Fruit fly (Drosophila melanogaster) whole organism, wandering third instar larva: ENCODE measurements around the gene CG1317.

Source experiments
- Abd-B ChIP-seq: fragments of >200 bp; optimal IDR thresholded peaks from 2 replicates; lab custom pipeline; 2017; ENCODE audit warnings: missing biosample characterization, missing genetic modification characterization
- CG32264 ChIP-seq: fragments of 200-800 bp; sonication (Bioruptor generic); optimal IDR thresholded peaks from 2 replicates; lab custom pipeline; 2016; ENCODE audit warnings: missing biosample characterization, missing genetic modification characterization
- CG9705 ChIP-seq: fragments of 200-800 bp; sonication (Bioruptor generic); optimal IDR thresholded peaks from 2 replicates; lab custom pipeline; 2018; ENCODE audit warnings: missing biosample characterization, mild to moderate bottlenecking, missing genetic modification characterization
- Dfd ChIP-seq: fragments of >200 bp; optimal IDR thresholded peaks from 2 replicates; lab custom pipeline; 2017; ENCODE audit warnings: missing biosample characterization, missing genetic modification characterization
- Dif ChIP-seq: fragments of 200-275, 200-300 bp; sonication (Bioruptor generic); optimal IDR thresholded peaks from 2 replicates; lab custom pipeline; 2018; ENCODE audit warnings: missing biosample characterization, missing genetic modification characterization; ENCODE audit not compliant: partially characterized antibody
- GATAd ChIP-seq: sonication (Bioruptor generic); optimal IDR thresholded peaks from 2 replicates; lab custom pipeline; 2016; ENCODE audit warnings: missing biosample characterization, missing genetic modification characterization
- HLH106 ChIP-seq: fragments of 200-800 bp; optimal IDR thresholded peaks from 3 replicates; lab custom pipeline; 2019; ENCODE audit warnings: missing biosample characterization, mild to moderate bottlenecking, missing genetic modification characterization, moderate library complexity
- Hnf4 ChIP-seq: fragments of 200-800 bp; sonication (Bioruptor generic); optimal IDR thresholded peaks from 2 replicates; lab custom pipeline; 2016; ENCODE audit warnings: missing biosample characterization, mild to moderate bottlenecking, missing genetic modification characterization
- Jra ChIP-seq: sonication (Bioruptor generic); optimal IDR thresholded peaks from 2 replicates; lab custom pipeline; 2016; ENCODE audit warnings: missing biosample characterization, missing genetic modification characterization
- Myc ChIP-seq: fragments of >200 bp; optimal IDR thresholded peaks from 2 replicates; lab custom pipeline; 2017
- OdsH ChIP-seq: fragments of 200-800 bp; sonication (Bioruptor generic); optimal IDR thresholded peaks from 2 replicates; lab custom pipeline; 2016; ENCODE audit warnings: missing biosample characterization, mild to moderate bottlenecking, missing genetic modification characterization
- Rel ChIP-seq, 2 experiments: fragments of 200-800 bp; sonication (Bioruptor generic) in 1 of 2; optimal IDR thresholded peaks; 2 replicates in 1 of 2; 3 replicates in 1 of 2; lab custom pipeline; 2016 to 2019; ENCODE audit warnings: mild to moderate bottlenecking in 2 of 2, missing biosample characterization in 2 of 2, missing genetic modification characterization in 2 of 2, moderate library complexity in 1 of 2
- Vsx2 ChIP-seq: fragments of 200-300, 225-300 bp; sonication (Bioruptor generic); optimal IDR thresholded peaks from 2 replicates; lab custom pipeline; 2018; ENCODE audit warnings: missing biosample characterization, missing genetic modification characterization; ENCODE audit not compliant: partially characterized antibody
- br ChIP-seq: fragments of 200-800 bp; sonication (Bioruptor generic); optimal IDR thresholded peaks from 2 replicates; lab custom pipeline; 2016; ENCODE audit warnings: missing biosample characterization, missing genetic modification characterization
- brk ChIP-seq: fragments of 200-800 bp; sonication (Bioruptor generic); optimal IDR thresholded peaks from 2 replicates; lab custom pipeline; 2016; ENCODE audit warnings: missing biosample characterization, mild to moderate bottlenecking, missing genetic modification characterization
- dl ChIP-seq, 2 experiments: fragments of 175-275, 200-275 bp in 1 of 2; fragments of 200-275 bp in 1 of 2; sonication (Bioruptor generic); optimal IDR thresholded peaks; lab custom pipeline; 2018; ENCODE audit warnings: mild to moderate bottlenecking in 2 of 2, missing biosample characterization in 2 of 2, missing genetic modification characterization in 2 of 2, moderate library complexity in 2 of 2; ENCODE audit not compliant: partially characterized antibody in 2 of 2, insufficient read depth in 1 of 2
- dmrt93B ChIP-seq: fragments of 200-800 bp; sonication (Bioruptor generic); optimal IDR thresholded peaks from 2 replicates; lab custom pipeline; 2018; ENCODE audit warnings: missing biosample characterization, mild to moderate bottlenecking, missing genetic modification characterization
- dsf ChIP-seq: sonication (Bioruptor generic); optimal IDR thresholded peaks from 2 replicates; lab custom pipeline; 2016; ENCODE audit warnings: missing biosample characterization, missing genetic modification characterization, borderline replicate concordance
- ey ChIP-seq: fragments of 200-800 bp; sonication (Bioruptor generic); optimal IDR thresholded peaks from 2 replicates; lab custom pipeline; 2016; ENCODE audit warnings: missing biosample characterization, missing genetic modification characterization
- foxo ChIP-seq, 2 experiments: fragments of 200-800 bp; sonication (Bioruptor generic); optimal IDR thresholded peaks; 2 replicates in 1 of 2; 3 replicates in 1 of 2; lab custom pipeline; 2016 to 2017; ENCODE audit warnings: missing biosample characterization in 2 of 2, missing genetic modification characterization in 2 of 2
- fru ChIP-seq: fragments of 200-800 bp; sonication (Bioruptor generic); optimal IDR thresholded peaks from 3 replicates; lab custom pipeline; 2016; ENCODE audit warnings: missing biosample characterization, mild to moderate bottlenecking, missing genetic modification characterization
- h ChIP-seq: fragments of 200-800 bp; sonication (Bioruptor generic); optimal IDR thresholded peaks from 3 replicates; lab custom pipeline; 2016; ENCODE audit warnings: missing biosample characterization, mild to moderate bottlenecking, missing genetic modification characterization
- jim ChIP-seq: fragments of 175-275, 200-325 bp; sonication (Bioruptor generic); optimal IDR thresholded peaks from 2 replicates; lab custom pipeline; 2016; ENCODE audit warnings: missing biosample characterization, mild to moderate bottlenecking, missing genetic modification characterization
- lola ChIP-seq: fragments of >200 bp; optimal IDR thresholded peaks from 2 replicates; lab custom pipeline; 2017; ENCODE audit warnings: missing biosample characterization, missing genetic modification characterization
- pan ChIP-seq: fragments of >200 bp; optimal IDR thresholded peaks from 2 replicates; lab custom pipeline; 2017
- psq ChIP-seq: fragments of 200-800 bp; sonication (Bioruptor generic); optimal IDR thresholded peaks from 3 replicates; lab custom pipeline; 2017; ENCODE audit warnings: missing biosample characterization, mild to moderate bottlenecking, missing genetic modification characterization, moderate library complexity
- rgr ChIP-seq: fragments of 200-800 bp; sonication (Bioruptor generic); optimal IDR thresholded peaks from 3 replicates; lab custom pipeline; 2016; ENCODE audit warnings: missing biosample characterization, mild to moderate bottlenecking, missing genetic modification characterization
- sage ChIP-seq: fragments of 200-800 bp; sonication (Bioruptor generic); optimal IDR thresholded peaks from 2 replicates; lab custom pipeline; 2016; ENCODE audit warnings: missing biosample characterization, mild to moderate bottlenecking, missing genetic modification characterization
- sv ChIP-seq: fragments of 200-800 bp; sonication (Bioruptor generic); optimal IDR thresholded peaks from 3 replicates; lab custom pipeline; 2016; ENCODE audit warnings: missing biosample characterization, missing genetic modification characterization
- tai ChIP-seq: sonication (Bioruptor generic); optimal IDR thresholded peaks from 2 replicates; lab custom pipeline; 2016; ENCODE audit warnings: missing biosample characterization, missing genetic modification characterization
- usp ChIP-seq: fragments of >200 bp; optimal IDR thresholded peaks from 2 replicates; lab custom pipeline; 2017; ENCODE audit warnings: missing biosample characterization, missing genetic modification characterization
- woc ChIP-seq: sonication (Bioruptor generic); optimal IDR thresholded peaks from 2 replicates; lab custom pipeline; 2016; ENCODE audit warnings: missing biosample characterization, mild to moderate bottlenecking, missing genetic modification characterization

Gene CG1317

dm6 chr3L:2386433-2386832 is 14.7 kb upstream of the CG1317 start (continued):
- peak; percentile 64 for TF ChIP-seq ey
- peak; percentile 53 for TF ChIP-seq OdsH (GFP tag; lab: Kevin White, UChicago)
- no peak for TF ChIP-seq dsf (GFP tag; lab: Kevin White, UChicago)
- no peak for TF ChIP-seq jim (GFP tag; lab: Kevin White, UChicago)
- peak; percentile 68 for TF ChIP-seq br
- peak; percentile 44 for TF ChIP-seq brk (GFP tag; lab: Kevin White, UChicago)
- TF ChIP-seq HLH106 = peak; percentile 47
- no peak for TF ChIP-seq dl (GFP tag; optimal IDR thresholded peaks at IDR 0.05; lab: Kevin White, UChicago; ENCODE audit: insufficient read depth in 1 of 2, partially characterized antibody in 2 of 2)

- no peak for TF ChIP-seq Rel (GFP tag; optimal IDR thresholded peaks at IDR 0.05; lab: Kevin White, UChicago)
- TF ChIP-seq Rel (tag; optimal IDR thresholded peaks at IDR 0.05; lab: Kevin White, UChicago) = no peak
- no peak for TF ChIP-seq Vsx2 (GFP tag; lab: Kevin White, UChicago)
- no peak for TF ChIP-seq CG9705
- no peak for TF ChIP-seq h
- TF ChIP-seq usp (GFP tag; lab: Kevin White, UChicago) = no peak
- no peak for TF ChIP-seq dsf (GFP tag; lab: Kevin White, UChicago)
- TF ChIP-seq sv (GFP tag; lab: Kevin White, UChicago) = no peak
- TF ChIP-seq brk (GFP tag; lab: Kevin White, UChicago) = no peak
- TF ChIP-seq, all 38 proteins: peak for 0
Measured at dm6 chr3L:2385325-2386007, 13.7 kb upstream of the CG1317 start.

dm6 chr3L:2379472-2379871 is 7.7 kb upstream of the CG1317 start:
- TF ChIP-seq lola (GFP tag; lab: Kevin White, UChicago) = no peak
- TF ChIP-seq, all 38 proteins: peak for 0

DNA sequence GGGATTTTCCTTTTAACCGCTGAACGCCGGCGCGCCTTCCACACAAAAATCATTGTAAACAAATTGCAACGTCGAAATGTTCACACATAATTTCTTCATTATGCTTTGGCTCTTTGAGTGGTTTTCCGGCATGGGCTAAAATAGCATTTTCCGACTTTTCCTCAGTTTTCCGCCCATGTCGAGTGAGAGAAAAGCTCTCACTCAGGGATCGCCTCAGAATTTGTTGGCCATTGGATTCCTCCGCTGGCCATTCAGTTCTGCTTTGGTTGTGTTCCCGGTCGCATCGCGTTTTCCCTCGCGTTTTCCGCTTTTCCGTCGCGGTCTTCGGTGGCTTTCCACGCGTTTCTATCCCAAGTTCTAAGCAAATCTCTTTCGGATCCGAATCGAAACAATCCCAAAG is 6.8 kb upstream of the CG1317 start:
- TF ChIP-seq dl (GFP tag; optimal IDR thresholded peaks at IDR 0.05; lab: Kevin White, UChicago; ENCODE audit: insufficient read depth in 1 of 2, partially characterized antibody in 2 of 2) = no peak
- no peak for TF ChIP-seq Vsx2 (GFP tag; lab: Kevin White, UChicago)
- TF ChIP-seq sage (GFP tag; lab: Kevin White, UChicago) = no peak
- no peak for TF ChIP-seq usp (GFP tag; lab: Kevin White, UChicago)
- no peak for TF ChIP-seq psq (GFP tag; lab: Kevin White, UChicago)

- TF ChIP-seq pan (lab: Kevin White, UChicago) = no peak
- TF ChIP-seq Abd-B = no peak
- no peak for TF ChIP-seq sage (GFP tag; lab: Kevin White, UChicago)
- peak in 1 of 2 experiments; percentile 30 for TF ChIP-seq foxo (GFP tag; optimal IDR thresholded peaks at IDR 0.05; lab: Kevin White, UChicago)
- no peak for TF ChIP-seq fru (GFP tag; lab: Kevin White, UChicago)
- peak; percentile 13 for TF ChIP-seq Myc (lab: Kevin White, UChicago)
- TF ChIP-seq psq (GFP tag; lab: Kevin White, UChicago) = no peak
- TF ChIP-seq Rel (GFP tag; optimal IDR thresholded peaks at IDR 0.05; lab: Kevin White, UChicago) = no peak
- TF ChIP-seq Rel (tag; optimal IDR thresholded peaks at IDR 0.05; lab: Kevin White, UChicago) = peak; percentile 97
- TF ChIP-seq h = peak; percentile 15
- no peak for TF ChIP-seq Vsx2 (GFP tag; lab: Kevin White, UChicago)
- TF ChIP-seq CG32264 = no peak
- TF ChIP-seq rgr (GFP tag; lab: Kevin White, UChicago) = no peak
- peak; percentile 29 for TF ChIP-seq br
- TF ChIP-seq, all 38 proteins: peak for 5
Measured at dm6 chr3L:2377114-2377783, 5.5 kb upstream of the CG1317 start, which contains the start of the genes CG15877 and Svil. Gene CG15877 (minus strand): TSS chr3L:2377556. Gene Svil (plus strand): TSS chr3L:2377655.

DNA sequence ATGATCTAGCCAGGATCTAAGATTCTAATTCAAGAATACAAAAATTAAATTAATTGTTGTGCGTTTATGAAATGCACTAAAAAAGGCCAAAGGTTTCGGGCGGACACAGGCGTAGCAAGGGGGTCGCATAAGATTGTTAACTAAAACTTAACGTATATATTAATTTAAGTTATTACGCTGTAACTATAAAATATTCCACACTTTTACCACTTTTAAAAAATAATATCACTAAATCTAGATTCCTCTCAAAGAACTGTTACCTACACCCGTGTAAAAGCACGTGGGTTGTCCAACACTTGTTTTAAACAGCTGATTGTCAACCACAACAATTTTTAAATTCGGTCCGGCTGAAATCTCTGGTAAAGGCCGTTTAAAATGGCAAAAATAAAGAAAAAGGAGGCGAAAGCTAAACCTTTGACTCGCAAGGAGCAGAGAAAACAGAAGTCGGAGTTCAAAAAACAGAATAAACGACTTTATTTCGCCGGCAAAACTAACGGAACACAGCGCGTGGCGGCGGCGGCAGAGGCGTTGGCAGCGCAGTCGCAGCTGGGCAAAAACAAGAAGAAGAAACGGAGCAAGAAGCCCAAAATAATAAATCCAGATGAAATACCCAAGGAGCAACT is 1.8 kb upstream of the CG1317 start, which contains the start of the genes mRpL23 and CG9004:
TSS of gene mRpL23 (minus strand) at position 284 of the 623 bp plus-strand sequence.
TSS of gene CG9004 (plus strand) at position 308 of the 623 bp plus-strand sequence.
- TF ChIP-seq Jra (GFP tag; lab: Kevin White, UChicago) (peak; percentile 98), usp (GFP tag; lab: Kevin White, UChicago) (no peak), brk (GFP tag; lab: Kevin White, UChicago) (peak; percentile 98), jim (GFP tag; lab: Kevin White, UChicago) (peak; percentile 91), HLH106 (peak; percentile 99), br (peak; percentile 99), Dfd (GFP tag; lab: Kevin White, UChicago) (peak; percentile 97), GATAd (peak; percentile 98), lola (GFP tag; lab: Kevin White, UChicago) (no peak), tai (GFP tag; lab: Kevin White, UChicago) (no peak), CG32264 (peak; percentile 97), Hnf4 (GFP tag; lab: Kevin White, UChicago) (peak; percentile 99), pan (lab: Kevin White, UChicago) (no peak), OdsH (GFP tag; lab: Kevin White, UChicago) (peak; percentile 99), woc (GFP tag; lab: Kevin White, UChicago) (peak; percentile 96), foxo (GFP tag; optimal IDR thresholded peaks at IDR 0.05; lab: Kevin White, UChicago) (peak; percentile 91 to 99), Dif (GFP tag; lab: Kevin White, UChicago) (no peak), dsf (GFP tag; lab: Kevin White, UChicago) (peak; percentile 97), Abd-B (no peak), sv (GFP tag; lab: Kevin White, UChicago) (peak; percentile 99), CG9705 (peak; percentile 98), Vsx2 (GFP tag; lab: Kevin White, UChicago) (no peak), dmrt93B (GFP tag; lab: Kevin White, UChicago) (peak; percentile 99), sage (GFP tag; lab: Kevin White, UChicago) (peak; percentile 97)
